Worm (Caenorhabditis elegans) whole organism, L4 larva: Measurements from ENCODE around the gene F11A5.18.

Source experiments
- ama-1 ChIP-seq: fragments of 150-350 bp; optimal IDR thresholded peaks from 2 replicates; lab custom pipeline; 2014; ENCODE audit warnings: inconsistent platforms, mixed read lengths
- fos-1 ChIP-seq: fragments of 150-350 bp; optimal IDR thresholded peaks from 2 replicates; lab custom pipeline; 2014; ENCODE audit warnings: missing biosample characterization, missing genetic modification characterization
- hif-1 ChIP-seq, 2 experiments: sonication (generic microtip); optimal IDR thresholded peaks; 2 replicates each; lab custom pipeline; 2016 to 2017; ENCODE audit warnings: missing compliant biosample characterization in 2 of 2, missing genetic modification characterization in 2 of 2, missing genetic modification reagents in 2 of 2, missing genotype in 2 of 2, mild to moderate bottlenecking in 1 of 2
- lim-7 ChIP-seq: fragments of 200-800 bp; sonication (Bioruptor generic); IDR thresholded peaks from 2 replicates; pipeline ENCODE4 v1.3.6; 2022; ENCODE audit warnings: missing genetic modification characterization, missing compliant biosample characterization
- lin-39 ChIP-seq: fragments of 150-350 bp; optimal IDR thresholded peaks from 2 replicates; lab custom pipeline; 2014; ENCODE audit warnings: missing biosample characterization, missing genetic modification reagents, missing genetic modification characterization
- mep-1 ChIP-seq: fragments of 150-350 bp; sonication (generic microtip); optimal IDR thresholded peaks from 3 replicates; lab custom pipeline; 2014; ENCODE audit warnings: missing biosample characterization, missing genetic modification characterization
- nhr-11 ChIP-seq: fragments of 150-350 bp; optimal IDR thresholded peaks from 2 replicates; lab custom pipeline; 2014; ENCODE audit warnings: missing biosample characterization, missing genetic modification characterization
- nhr-237 ChIP-seq: sonication (generic microtip); optimal IDR thresholded peaks from 2 replicates; lab custom pipeline; 2017; ENCODE audit warnings: missing biosample characterization, missing genetic modification characterization
- nhr-28 ChIP-seq: fragments of 150-350 bp; optimal IDR thresholded peaks from 2 replicates; lab custom pipeline; 2014; ENCODE audit warnings: missing biosample characterization, missing genetic modification characterization
- snpc-4 ChIP-seq: fragments of 150-350 bp; optimal IDR thresholded peaks from 2 replicates; lab custom pipeline; 2014; ENCODE audit warnings: missing biosample characterization, missing genetic modification characterization
- unc-62 ChIP-seq, 3 experiments: fragments of 150-350 bp in 1 of 3; sonication (generic microtip); optimal IDR thresholded peaks in 2 of 3; peaks in 1 of 3; 1 replicate in 1 of 3; 2 replicates in 2 of 3; lab custom pipeline; 2014 to 2017; ENCODE audit warnings: missing biosample characterization in 3 of 3, missing genetic modification characterization in 3 of 3, missing genetic modification reagents in 3 of 3, missing genotype in 1 of 3
- zag-1 ChIP-seq: fragments of 150-350 bp; optimal IDR thresholded peaks from 2 replicates; lab custom pipeline; 2014; ENCODE audit warnings: missing biosample characterization, missing genetic modification characterization

DNA sequence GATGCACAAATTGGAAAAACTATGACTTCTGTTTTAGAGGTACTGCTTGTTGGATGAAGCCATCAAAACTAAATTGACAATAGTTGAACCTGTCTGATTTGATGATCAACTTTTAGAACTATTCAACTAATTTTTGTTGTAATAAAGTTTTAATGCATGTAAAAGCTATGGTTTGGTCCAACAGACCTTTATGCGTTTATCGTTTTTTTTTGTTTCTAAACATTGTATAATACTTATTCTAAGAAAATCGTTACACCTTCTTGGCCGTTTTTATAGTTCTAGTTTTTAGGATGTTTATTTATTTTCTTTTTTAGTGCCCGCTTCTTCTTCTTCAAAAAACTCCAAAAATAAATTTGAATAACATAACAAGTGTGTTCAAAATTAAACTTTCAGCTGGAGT, 39.0 kb upstream of the F11A5.18 start, which contains the start of gene F10A3.12:
- TF ChIP-seq lim-7 (GFP tag; lab: Robert Waterston, UW) (no peak), ama-1 (lab: Kevin White, UChicago) (no peak), nhr-28 (tag; lab: Kevin White, UChicago) (no peak), snpc-4 (no peak), hif-1 (tag; optimal IDR thresholded peaks at IDR 0.05; lab: Kevin White, UChicago) (no peak), nhr-11 (tag; lab: Kevin White, UChicago) (no peak), lin-39 (tag; lab: Kevin White, UChicago) (no peak), unc-62 (GFP tag; optimal IDR thresholded peaks at IDR 0.05 in 1 of 2; lab: Kevin White, UChicago) (no peak), unc-62 (tag; optimal IDR thresholded peaks at IDR 0.05; lab: Kevin White, UChicago) (no peak), fos-1 (tag; lab: Kevin White, UChicago) (no peak), nhr-237 (no peak), zag-1 (tag; lab: Kevin White, UChicago) (no peak), mep-1 (no peak)
